Worm (Caenorhabditis elegans) whole organism, young adult: ENCODE results near the gene K05F6.8.

Source experiments
- B0261.1 ChIP-seq: sonication (generic microtip); optimal IDR thresholded peaks from 2 replicates; lab custom pipeline; 2016; ENCODE audit warnings: mild to moderate bottlenecking, missing genetic modification characterization, moderate library complexity, missing compliant biosample characterization
- B0336.3 ChIP-seq: fragments of 200-800 bp; sonication (Bioruptor generic); IDR thresholded peaks from 2 replicates; pipeline ENCODE4 v1.3.6; 2022; ENCODE audit warnings: missing genetic modification characterization, missing compliant biosample characterization
- D2030.7 ChIP-seq: fragments of 200-800 bp; sonication (Bioruptor generic); IDR thresholded peaks from 2 replicates; pipeline ENCODE4 v1.3.6; 2022; ENCODE audit warnings: missing genetic modification reagents, missing genetic modification characterization, missing compliant biosample characterization
- F33H1.4 ChIP-seq: fragments of 200-800 bp; sonication (Bioruptor generic); IDR thresholded peaks from 2 replicates; pipeline ENCODE4 v1.3.6; 2022; ENCODE audit warnings: missing genetic modification reagents, missing genetic modification characterization, missing compliant biosample characterization
- F37B4.10 ChIP-seq: fragments of 200-800 bp; sonication (Bioruptor generic); IDR thresholded peaks from 2 replicates; pipeline ENCODE4 v1.3.6; 2022; ENCODE audit warnings: missing genetic modification characterization, missing compliant biosample characterization
- F52B5.7 ChIP-seq: sonication (generic microtip); optimal IDR thresholded peaks from 2 replicates; lab custom pipeline; 2016; ENCODE audit warnings: mild to moderate bottlenecking, missing genetic modification characterization, missing compliant biosample characterization
- F57A8.1 ChIP-seq: fragments of 200-800 bp; sonication (Bioruptor generic); optimal IDR thresholded peaks from 2 replicates; lab custom pipeline; 2018; ENCODE audit warnings: mild to moderate bottlenecking, missing genetic modification characterization, moderate library complexity, missing compliant biosample characterization
- T26A5.8 ChIP-seq: sonication (generic microtip); optimal IDR thresholded peaks from 2 replicates; lab custom pipeline; 2016; ENCODE audit warnings: missing genetic modification characterization, missing compliant biosample characterization
- Y53F4B.3 ChIP-seq: fragments of 200-800 bp; sonication (Bioruptor generic); IDR thresholded peaks from 2 replicates; pipeline ENCODE4 v1.3.6; 2022; ENCODE audit warnings: missing genetic modification reagents, missing genetic modification characterization, missing compliant biosample characterization
- Y53G8AR.9 ChIP-seq: fragments of 200-800 bp; sonication (Bioruptor generic); conservative IDR thresholded peaks from 2 replicates; pipeline ENCODE4 v1.3.6; 2022; ENCODE audit warnings: missing genetic modification reagents, missing genetic modification characterization, missing compliant biosample characterization
- ZK185.1 ChIP-seq: sonication (generic microtip); optimal IDR thresholded peaks from 2 replicates; lab custom pipeline; 2016; ENCODE audit warnings: mild to moderate bottlenecking, missing genetic modification characterization, missing compliant biosample characterization; ENCODE audit not compliant: poor library complexity, severe bottlenecking
- ama-1 ChIP-seq, 3 experiments: fragments of 150-350 bp in 1 of 3; sonication (generic microtip) in 2 of 3; optimal IDR thresholded peaks; 2 replicates each; lab custom pipeline; 2014 to 2018; ENCODE audit warnings: missing biosample characterization in 2 of 3, missing genetic modification characterization in 2 of 3, missing genetic modification reagents in 2 of 3
- aptf-3 ChIP-seq: fragments of 200-800 bp; sonication (Bioruptor generic); IDR thresholded peaks from 2 replicates; pipeline ENCODE4 v1.3.6; 2022; ENCODE audit warnings: missing genetic modification characterization, missing compliant biosample characterization
- attf-3 ChIP-seq: fragments of 200-800 bp; sonication (Bioruptor generic); conservative IDR thresholded peaks from 2 replicates; pipeline ENCODE4 v1.3.6; 2022; ENCODE audit warnings: missing genetic modification reagents, missing genetic modification characterization, missing compliant biosample characterization
- attf-5 ChIP-seq: fragments of 200-800 bp; sonication (Bioruptor generic); optimal IDR thresholded peaks from 2 replicates; lab custom pipeline; 2018; ENCODE audit warnings: mild to moderate bottlenecking, missing genetic modification characterization, missing compliant biosample characterization
- bed-1 ChIP-seq: fragments of 200-800 bp; sonication (Bioruptor generic); IDR thresholded peaks from 2 replicates; pipeline ENCODE4 v1.3.6; 2022; ENCODE audit warnings: missing genetic modification reagents, missing genetic modification characterization, missing compliant biosample characterization
- bed-2 ChIP-seq: fragments of 200-800 bp; sonication (Bioruptor generic); IDR thresholded peaks from 2 replicates; pipeline ENCODE4 v1.3.6; 2022; ENCODE audit warnings: missing genetic modification reagents, missing genetic modification characterization, missing compliant biosample characterization
- ceh-91 ChIP-seq: fragments of 200-800 bp; sonication (Bioruptor generic); IDR thresholded peaks from 2 replicates; pipeline ENCODE4 v1.3.6; 2022; ENCODE audit warnings: missing genetic modification reagents, missing genetic modification characterization, missing compliant biosample characterization
- chd-7 ChIP-seq: sonication (generic microtip); optimal IDR thresholded peaks from 2 replicates; lab custom pipeline; 2016; ENCODE audit warnings: mild to moderate bottlenecking, missing genetic modification characterization, moderate library complexity, missing compliant biosample characterization
- dox-1 ChIP-seq: fragments of 200-800 bp; sonication (Bioruptor generic); IDR thresholded peaks from 2 replicates; pipeline ENCODE4 v1.3.6; 2022; ENCODE audit warnings: missing genetic modification reagents, missing genetic modification characterization, missing compliant biosample characterization
- dpl-1 ChIP-seq: fragments of 150-350 bp; optimal IDR thresholded peaks from 2 replicates; lab custom pipeline; 2014; ENCODE audit warnings: missing biosample characterization, missing genetic modification reagents, missing genetic modification characterization
- efl-1 ChIP-seq: fragments of 150-350 bp; optimal IDR thresholded peaks from 2 replicates; lab custom pipeline; 2014; ENCODE audit warnings: missing biosample characterization, missing genetic modification reagents, missing genetic modification characterization
- egrh-3 ChIP-seq: fragments of 200-800 bp; sonication (Bioruptor generic); IDR thresholded peaks from 2 replicates; pipeline ENCODE4 v1.3.6; 2022; ENCODE audit warnings: missing genetic modification reagents, missing genetic modification characterization, missing compliant biosample characterization
- gei-17 ChIP-seq: fragments of 200-800 bp; sonication (Bioruptor generic); optimal IDR thresholded peaks from 2 replicates; lab custom pipeline; 2018; ENCODE audit warnings: mild to moderate bottlenecking, missing genetic modification characterization, missing compliant biosample characterization
- hlh-12 ChIP-seq: sonication (generic microtip); optimal IDR thresholded peaks from 2 replicates; lab custom pipeline; 2016; ENCODE audit warnings: missing genetic modification characterization, missing compliant biosample characterization
- lag-1 ChIP-seq: fragments of 200-800 bp; sonication (Bioruptor generic); IDR thresholded peaks from 2 replicates; pipeline ENCODE4 v1.3.6; 2022; ENCODE audit warnings: missing genetic modification reagents, missing genetic modification characterization, missing compliant biosample characterization
- let-526 ChIP-seq: fragments of 200-800 bp; sonication (Bioruptor generic); IDR thresholded peaks from 2 replicates; pipeline ENCODE4 v1.3.6; 2022; ENCODE audit warnings: missing genetic modification reagents, missing genetic modification characterization, missing compliant biosample characterization
- let-607 ChIP-seq, 2 experiments: fragments of 200-800 bp in 1 of 2; sonication (Bioruptor generic) in 1 of 2; sonication (generic microtip) in 1 of 2; optimal IDR thresholded peaks; 2 replicates each; lab custom pipeline; 2016 to 2018; ENCODE audit warnings: mild to moderate bottlenecking in 2 of 2, missing compliant biosample characterization in 2 of 2, missing genetic modification characterization in 2 of 2, moderate library complexity in 2 of 2, missing genotype in 1 of 2
- lin-26 ChIP-seq: fragments of 200-800 bp; sonication (Bioruptor generic); IDR thresholded peaks from 2 replicates; pipeline ENCODE4 v1.3.6; 2022; ENCODE audit warnings: missing genetic modification reagents, missing genetic modification characterization, missing compliant biosample characterization
- lin-35 ChIP-seq, 3 experiments: fragments of 150-350 bp in 2 of 3; sonication (generic microtip) in 1 of 3; optimal IDR thresholded peaks; 2 replicates each; lab custom pipeline; 2014 to 2018; ENCODE audit warnings: missing biosample characterization in 3 of 3, missing genetic modification characterization in 3 of 3, missing genetic modification reagents in 3 of 3
- lin-40 ChIP-seq: sonication (generic microtip); optimal IDR thresholded peaks from 2 replicates; lab custom pipeline; 2016; ENCODE audit warnings: missing genetic modification characterization, mild to moderate bottlenecking, missing compliant biosample characterization, missing genotype, missing genetic modification reagents
- lsl-1 ChIP-seq: fragments of 200-800 bp; sonication (Bioruptor generic); optimal IDR thresholded peaks from 2 replicates; lab custom pipeline; 2018; ENCODE audit warnings: mild to moderate bottlenecking, missing genetic modification characterization, moderate library complexity, missing compliant biosample characterization
- madf-3 ChIP-seq: fragments of 200-800 bp; sonication (Bioruptor generic); IDR thresholded peaks from 2 replicates; pipeline ENCODE4 v1.3.6; 2022; ENCODE audit warnings: missing genetic modification reagents, missing genetic modification characterization, missing compliant biosample characterization
- mxl-1 ChIP-seq: sonication (generic microtip); optimal IDR thresholded peaks from 2 replicates; lab custom pipeline; 2016; ENCODE audit warnings: missing genetic modification characterization, missing compliant biosample characterization
- nfya-1 ChIP-seq: sonication (generic microtip); optimal IDR thresholded peaks from 2 replicates; lab custom pipeline; 2017; ENCODE audit warnings: antibody characterized with exemption, missing compliant biosample characterization, missing genetic modification characterization, borderline replicate concordance; ENCODE audit not compliant: insufficient read depth
- nhr-120 ChIP-seq: fragments of 200-800 bp; sonication (Bioruptor generic); IDR thresholded peaks from 2 replicates; pipeline ENCODE4 v1.3.6; 2022; ENCODE audit warnings: missing genetic modification characterization, missing compliant biosample characterization
- nhr-80 ChIP-seq: sonication (generic microtip); optimal IDR thresholded peaks from 2 replicates; lab custom pipeline; 2016; ENCODE audit warnings: missing genetic modification characterization, missing compliant biosample characterization
- pbrm-1 ChIP-seq: fragments of 200-800 bp; sonication (Bioruptor generic); IDR thresholded peaks from 2 replicates; pipeline ENCODE4 v1.3.6; 2022; ENCODE audit warnings: missing genetic modification reagents, missing genetic modification characterization, missing compliant biosample characterization
- rcor-1 ChIP-seq: fragments of 200-800 bp; sonication (Bioruptor generic); IDR thresholded peaks from 2 replicates; pipeline ENCODE4 v1.3.6; 2022; ENCODE audit warnings: missing genetic modification reagents, missing genetic modification characterization, missing compliant biosample characterization
- repo-1 ChIP-seq: sonication (generic microtip); optimal IDR thresholded peaks from 2 replicates; lab custom pipeline; 2017; ENCODE audit warnings: mild to moderate bottlenecking, missing genetic modification characterization, missing compliant biosample characterization
- zim-3 ChIP-seq: sonication (generic microtip); optimal IDR thresholded peaks from 2 replicates; lab custom pipeline; 2017; ENCODE audit warnings: mild to moderate bottlenecking, missing genetic modification characterization, moderate library complexity, missing compliant biosample characterization
- ztf-22 ChIP-seq: fragments of 200-800 bp; sonication (Bioruptor generic); optimal IDR thresholded peaks from 2 replicates; lab custom pipeline; 2018; ENCODE audit warnings: mild to moderate bottlenecking, missing genetic modification characterization, moderate library complexity, missing compliant biosample characterization
- ztf-25 ChIP-seq: fragments of 200-800 bp; sonication (Bioruptor generic); IDR thresholded peaks from 2 replicates; pipeline ENCODE4 v1.3.6; 2022; ENCODE audit warnings: missing genetic modification reagents, missing genetic modification characterization, missing compliant biosample characterization
- ztf-26 ChIP-seq: sonication (generic microtip); optimal IDR thresholded peaks from 2 replicates; lab custom pipeline; 2017; ENCODE audit warnings: missing genetic modification characterization, missing compliant biosample characterization

The K05F6.8 gene

ce11 chrII:1576772-1577171, 9.2 kb upstream of the K05F6.8 start:
- peak; percentile 72 for TF ChIP-seq nhr-80
- no peak for TF ChIP-seq hlh-12 (tag; lab: Kevin White, UChicago)
- peak; percentile 38; the same call in 1 of the 2 replicates for TF ChIP-seq dox-1 (GFP tag; lab: Robert Waterston, UW)
- TF ChIP-seq, all 124 proteins: peak for 2

- no peak for TF ChIP-seq dpl-1 (GFP tag; lab: Kevin White, UChicago)
- TF ChIP-seq ZK185.1 = no peak
- no peak for TF ChIP-seq F37B4.10 (GFP tag; lab: Robert Waterston, UW)
- TF ChIP-seq bed-1 = no peak
- no peak for TF ChIP-seq T26A5.8 (tag; lab: Kevin White, UChicago)
- no peak for TF ChIP-seq D2030.7 (GFP tag; lab: Robert Waterston, UW)
- no peak for TF ChIP-seq ztf-22 (GFP tag; lab: Kevin White, UChicago)
- TF ChIP-seq ztf-26 (tag; lab: Kevin White, UChicago) = no peak
- TF ChIP-seq zim-3 (tag; lab: Kevin White, UChicago) = no peak
- no peak for TF ChIP-seq lin-26 (GFP tag; lab: Robert Waterston, UW)
- no peak for TF ChIP-seq F52B5.7 (tag; lab: Kevin White, UChicago)
- TF ChIP-seq madf-3 (GFP tag; lab: Robert Waterston, UW) = no peak
- TF ChIP-seq egrh-3 = no peak
- TF ChIP-seq repo-1 (tag; lab: Kevin White, UChicago) = no peak
- TF ChIP-seq attf-5 (GFP tag; lab: Kevin White, UChicago) = no peak
- no peak for TF ChIP-seq ztf-25
- TF ChIP-seq aptf-3 (GFP tag; lab: Robert Waterston, UW) = no peak
- no peak for TF ChIP-seq Y53G8AR.9 (GFP tag; lab: Robert Waterston, UW)
- no peak for TF ChIP-seq bed-2
- no peak for TF ChIP-seq B0261.1 (tag; lab: Kevin White, UChicago)
Observed at ce11 chrII:1576030-1576429, 8.5 kb upstream of the K05F6.8 start, which contains the start of gene K05F6.10. Gene K05F6.10, minus strand, starts transcription at chrII:1576130.

- TF ChIP-seq gei-17 (GFP tag; lab: Kevin White, UChicago) = no peak
- no peak for TF ChIP-seq attf-3 (GFP tag; lab: Robert Waterston, UW)
Observed at ce11 chrII:1571032-1571431, 3.5 kb upstream of the K05F6.8 start, which contains the start of gene fbxb-46. Gene fbxb-46, minus strand, starts transcription at chrII:1571132.

ce11 chrII:1568214-1568613, 668 bp upstream of the K05F6.8 start, which contains the start of gene fbxb-49:
Gene fbxb-49, plus strand, starts transcription at chrII:1568514.
- TF ChIP-seq chd-7 (tag; lab: Kevin White, UChicago) = no peak
- TF ChIP-seq rcor-1 (GFP tag; lab: Robert Waterston, UW) = no peak
- TF ChIP-seq efl-1 (GFP tag; lab: Kevin White, UChicago) = no peak
- TF ChIP-seq ztf-22 (GFP tag; lab: Kevin White, UChicago) = no peak
- TF ChIP-seq lag-1 (GFP tag; lab: Robert Waterston, UW) = no peak

- no peak for TF ChIP-seq nfya-1 (tag; lab: Kevin White, UChicago)
- TF ChIP-seq pbrm-1 (GFP tag; lab: Robert Waterston, UW) = no peak
- TF ChIP-seq efl-1 (GFP tag; lab: Kevin White, UChicago) = no peak
- no peak for TF ChIP-seq lsl-1
- TF ChIP-seq ama-1 (optimal IDR thresholded peaks at IDR 0.05; lab: Kevin White, UChicago) = no peak
- no peak for TF ChIP-seq ama-1 (GFP tag; optimal IDR thresholded peaks at IDR 0.05; lab: Kevin White, UChicago)
- TF ChIP-seq nhr-120 (GFP tag; lab: Robert Waterston, UW) = no peak
- no peak for TF ChIP-seq F57A8.1
- no peak for TF ChIP-seq lin-40
- no peak for TF ChIP-seq ceh-91 (GFP tag; lab: Robert Waterston, UW)
- no peak for TF ChIP-seq let-607 (tag; optimal IDR thresholded peaks at IDR 0.05; lab: Kevin White, UChicago)
- no peak for TF ChIP-seq mxl-1
- TF ChIP-seq lin-35 (GFP tag; optimal IDR thresholded peaks at IDR 0.05; lab: Kevin White, UChicago) = no peak
- TF ChIP-seq B0336.3 (GFP tag; lab: Robert Waterston, UW) = no peak
- TF ChIP-seq F33H1.4 = no peak
- no peak for TF ChIP-seq Y53F4B.3 (GFP tag; lab: Robert Waterston, UW)
- TF ChIP-seq let-526 = no peak
Observed at ce11 chrII:1561863-1562262, 5.7 kb downstream of the K05F6.8 start, which contains the start of gene K05F6.14. Gene K05F6.14, plus strand, starts transcription at chrII:1562163.
